Fruit fly (Drosophila melanogaster) whole organism: ENCODE data around the gene Nelf-A.
A peak's percentile ranks its signal among the peaks of the same experiment; 100 is the strongest.

Experiments
- CG8478 ChIP-seq: fragments of >200 bp; optimal IDR thresholded peaks from 2 replicates; lab custom pipeline; 2018; ENCODE audit warnings: inconsistent platforms
- Dll ChIP-seq: fragments of >200 bp; optimal IDR thresholded peaks from 2 replicates; lab custom pipeline; 2017
- EcR ChIP-seq, 2 experiments: fragments of >200 bp; optimal IDR thresholded peaks; 2 replicates each; lab custom pipeline; 2017; ENCODE audit warnings: missing biosample characterization in 2 of 2, missing genetic modification characterization in 2 of 2, missing genetic modification reagents in 2 of 2
- pan ChIP-seq: fragments of >200 bp; optimal IDR thresholded peaks from 2 replicates; lab custom pipeline; 2017
- psq ChIP-seq: fragments of >200 bp; optimal IDR thresholded peaks from 2 replicates; lab custom pipeline; 2017
- usp ChIP-seq: fragments of >200 bp; optimal IDR thresholded peaks from 2 replicates; lab custom pipeline; 2017; ENCODE audit warnings: missing biosample characterization, missing genetic modification characterization, mixed read lengths

Gene Nelf-A

DNA sequence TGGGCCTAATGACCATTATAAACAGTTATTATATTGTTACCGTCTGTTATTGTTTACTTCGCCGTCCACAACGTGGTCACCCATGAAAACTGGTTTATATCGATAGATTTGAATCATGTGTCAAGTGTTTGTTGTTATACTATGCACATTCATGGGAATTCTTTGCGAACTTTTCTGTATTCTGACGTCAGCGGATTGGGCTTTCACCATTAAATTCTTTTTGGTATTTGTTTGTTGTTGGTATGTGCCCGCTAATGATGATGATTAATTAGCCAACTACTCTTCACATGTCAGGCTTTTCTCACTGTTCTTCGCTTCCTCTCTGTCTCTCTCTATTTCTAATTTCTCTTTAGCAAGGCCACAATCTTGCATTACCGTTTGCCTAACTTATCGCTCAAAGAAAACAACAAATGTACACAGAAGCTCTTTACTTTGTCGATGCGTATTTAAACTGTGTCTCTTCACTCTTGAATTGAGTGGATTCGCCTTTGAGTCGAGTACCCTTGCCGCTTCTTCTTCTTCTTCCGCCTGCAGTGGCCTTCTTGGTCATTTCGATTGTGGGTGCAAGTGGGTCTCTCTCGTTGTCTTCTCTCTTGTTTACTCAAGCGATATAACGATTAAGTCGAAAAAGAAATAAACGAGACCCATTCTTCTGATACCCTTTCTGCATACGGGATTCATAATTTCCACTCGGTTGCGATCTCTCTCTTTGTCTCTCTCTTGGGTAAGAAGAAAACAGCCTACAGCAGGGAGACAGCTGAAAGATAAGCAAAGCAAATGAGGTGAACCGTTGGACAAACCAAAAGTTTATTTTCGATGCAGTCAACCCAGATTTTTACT is 19.6 kb upstream of the Nelf-A start:
- TF ChIP-seq EcR (GFP tag; optimal IDR thresholded peaks at IDR 0.05; lab: Kevin White, UChicago) (no peak), pan (lab: Kevin White, UChicago) (no peak), usp (GFP tag; lab: Kevin White, UChicago) (no peak), psq (no peak), CG8478 (lab: Kevin White, UChicago) (no peak), Dll (no peak)

DNA sequence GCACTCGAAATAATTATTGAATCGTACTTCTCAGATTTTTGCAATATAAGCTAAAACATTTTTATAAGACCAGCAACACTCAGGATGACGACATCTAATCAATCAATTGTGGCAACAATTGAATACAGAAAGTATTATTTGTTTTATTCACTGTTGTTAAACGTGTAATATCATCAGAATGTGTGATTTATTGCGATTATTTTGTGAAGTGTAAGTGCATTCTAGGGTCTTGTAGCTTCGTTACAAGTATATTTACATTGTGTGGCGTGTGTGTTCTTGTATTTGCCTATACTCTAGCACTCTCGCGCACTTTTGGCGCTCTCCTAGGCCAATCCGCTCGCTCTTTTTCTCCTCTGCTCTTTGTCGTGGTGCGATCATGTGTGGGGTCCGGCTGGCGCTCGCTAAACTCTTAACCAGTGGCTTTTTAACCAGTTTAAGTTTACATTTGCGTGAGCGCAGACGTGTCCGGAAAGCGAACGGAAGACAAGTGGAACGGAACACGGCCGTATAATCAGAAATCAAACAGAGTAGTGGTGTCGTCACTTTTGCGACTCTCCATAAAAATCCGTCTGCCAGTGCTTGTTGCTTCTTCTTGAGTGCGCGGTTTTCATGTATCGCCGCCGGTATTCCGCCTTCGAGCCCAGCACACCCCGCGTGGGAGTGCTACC is 18.9 kb upstream of the Nelf-A start:
- TF ChIP-seq Dll (no peak), pan (lab: Kevin White, UChicago) (no peak), usp (GFP tag; lab: Kevin White, UChicago) (no peak), EcR (GFP tag; optimal IDR thresholded peaks at IDR 0.05; lab: Kevin White, UChicago) (no peak), psq (no peak)

DNA sequence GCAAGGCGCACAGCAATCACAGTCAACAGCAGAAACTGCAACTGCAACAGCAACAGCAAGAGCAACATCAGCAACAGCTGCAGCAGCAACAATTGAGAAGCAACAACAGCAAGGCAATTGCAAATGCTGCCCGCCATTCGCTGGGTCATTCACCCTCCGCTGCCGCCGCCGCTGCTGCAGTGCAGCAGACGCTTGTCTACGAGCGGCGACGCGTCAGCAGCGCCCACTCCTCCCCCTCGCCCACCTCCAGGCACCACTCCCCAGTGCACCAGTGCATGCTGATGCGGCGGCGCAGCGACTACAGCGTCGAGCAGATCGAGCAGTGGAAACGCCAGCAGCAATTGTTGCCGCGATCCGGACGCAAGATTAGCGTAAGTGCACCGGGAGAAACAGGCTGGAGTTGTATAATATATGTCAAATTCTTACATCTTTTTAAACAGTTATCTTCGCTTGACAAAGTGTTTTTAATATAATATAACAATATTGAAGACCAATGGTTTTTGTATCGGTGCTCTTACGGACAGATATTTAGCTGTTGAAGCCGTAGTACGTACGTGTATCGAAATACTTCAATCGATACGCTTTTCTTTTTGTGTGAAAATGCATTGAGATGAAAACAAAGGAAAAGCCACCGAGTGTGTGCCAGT is 17.7 kb upstream of the Nelf-A start:
- TF ChIP-seq Dll (no peak), EcR (GFP tag; optimal IDR thresholded peaks at IDR 0.05; lab: Kevin White, UChicago) (peak in 1 of 2 experiments; percentile 96)

DNA sequence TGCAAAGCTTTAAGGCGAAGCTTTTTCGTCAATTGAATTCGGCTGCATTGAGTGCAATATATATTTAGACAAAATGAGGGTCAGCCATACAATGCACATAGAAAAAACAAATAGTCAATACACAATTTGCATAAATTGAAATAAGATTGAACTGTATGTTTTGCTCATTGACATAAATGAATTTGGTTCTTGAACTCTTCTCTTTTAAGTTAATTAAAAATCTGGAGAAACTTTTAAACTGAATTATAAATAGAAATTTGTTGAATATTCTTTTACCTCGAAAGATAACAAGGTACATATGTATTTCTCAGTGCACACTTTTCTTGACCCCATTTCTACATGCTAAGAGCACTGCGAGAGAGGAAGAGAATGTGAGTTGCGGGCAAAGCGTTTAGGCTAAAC is 17.2 kb upstream of the Nelf-A start:
- TF ChIP-seq CG8478 (lab: Kevin White, UChicago) (no peak), pan (lab: Kevin White, UChicago) (no peak), psq (no peak), EcR (GFP tag; optimal IDR thresholded peaks at IDR 0.05; lab: Kevin White, UChicago) (no peak), Dll (no peak), usp (GFP tag; lab: Kevin White, UChicago) (no peak)

DNA sequence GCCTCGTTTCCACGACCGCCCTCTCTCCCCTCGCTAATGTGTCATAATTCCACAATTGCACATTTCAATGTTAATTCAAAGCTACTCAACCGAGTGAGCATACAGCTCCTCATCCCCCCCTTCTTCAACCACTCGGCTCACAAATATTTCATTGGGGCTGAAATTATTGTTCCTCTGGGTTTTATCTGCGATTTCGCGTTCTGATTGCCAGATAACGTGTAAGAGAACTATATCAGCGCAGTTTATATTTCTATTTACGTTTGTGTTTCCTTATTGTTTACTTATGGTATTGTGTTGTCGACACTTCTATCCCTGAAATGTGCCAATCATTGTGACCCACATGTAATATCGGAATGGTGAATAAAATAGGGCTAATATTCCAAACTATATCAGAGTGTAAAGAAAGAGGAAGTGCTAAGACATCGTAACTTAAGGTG is 16.7 kb upstream of the Nelf-A start:
- no peak for TF ChIP-seq Dll
- TF ChIP-seq EcR (GFP tag; optimal IDR thresholded peaks at IDR 0.05; lab: Kevin White, UChicago) = no peak
- TF ChIP-seq usp (GFP tag; lab: Kevin White, UChicago) = no peak
- no peak for TF ChIP-seq pan (lab: Kevin White, UChicago)
- no peak for TF ChIP-seq CG8478 (lab: Kevin White, UChicago)
- TF ChIP-seq psq = no peak

DNA sequence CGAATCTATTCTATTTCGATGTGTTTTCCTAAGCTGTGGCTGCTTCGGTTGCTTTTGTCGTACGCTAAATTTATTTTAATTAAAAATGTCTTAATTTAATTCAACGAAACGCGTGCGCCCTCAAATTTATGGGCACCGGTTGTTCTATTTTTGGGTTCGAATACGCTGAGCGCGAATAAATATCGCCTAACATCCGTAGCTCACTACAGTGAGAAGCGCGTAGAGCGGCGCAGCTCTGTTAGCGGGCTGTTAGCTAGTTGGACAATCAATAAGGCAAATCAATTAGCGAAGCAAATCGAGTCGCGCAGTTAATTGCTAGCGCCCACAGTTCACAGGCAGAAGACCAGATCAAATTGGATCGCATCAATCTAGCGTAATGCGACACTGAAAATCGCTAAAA is 13.4 kb upstream of the Nelf-A start:
- TF ChIP-seq usp (GFP tag; lab: Kevin White, UChicago) (no peak), pan (lab: Kevin White, UChicago) (no peak), EcR (GFP tag; optimal IDR thresholded peaks at IDR 0.05; lab: Kevin White, UChicago) (no peak), Dll (no peak), psq (no peak), CG8478 (lab: Kevin White, UChicago) (no peak)

DNA sequence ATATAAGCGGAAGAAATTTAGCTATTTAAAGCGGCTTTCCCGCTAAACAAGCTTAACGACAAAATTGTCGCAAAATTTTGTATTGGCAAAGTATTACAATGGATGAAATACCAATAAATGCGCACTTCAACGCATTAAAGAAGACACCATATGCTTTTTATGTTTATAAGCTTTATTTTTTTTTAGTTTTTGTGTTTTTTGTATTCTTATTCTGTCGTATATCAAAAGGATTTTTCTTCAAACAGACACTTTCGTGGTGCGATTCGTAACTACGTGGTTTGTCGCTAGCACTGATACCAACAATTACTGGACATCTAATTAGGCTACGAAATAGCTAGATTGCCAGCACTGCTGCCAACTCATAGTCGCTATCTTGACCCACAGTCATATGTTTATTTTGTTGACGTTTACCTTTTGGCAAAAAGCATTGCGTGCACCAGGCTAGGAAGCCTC is 8.8 kb upstream of the Nelf-A start, which contains the start of gene Ddrgk1:
TSS of gene Ddrgk1 (plus strand) at position 387 of the 453 bp plus-strand sequence.
- no peak for TF ChIP-seq Dll
- no peak for TF ChIP-seq usp (GFP tag; lab: Kevin White, UChicago)
- TF ChIP-seq CG8478 (lab: Kevin White, UChicago) = no peak
- no peak for TF ChIP-seq psq
- TF ChIP-seq pan (lab: Kevin White, UChicago) = no peak
- TF ChIP-seq EcR (GFP tag; optimal IDR thresholded peaks at IDR 0.05; lab: Kevin White, UChicago) = no peak

DNA sequence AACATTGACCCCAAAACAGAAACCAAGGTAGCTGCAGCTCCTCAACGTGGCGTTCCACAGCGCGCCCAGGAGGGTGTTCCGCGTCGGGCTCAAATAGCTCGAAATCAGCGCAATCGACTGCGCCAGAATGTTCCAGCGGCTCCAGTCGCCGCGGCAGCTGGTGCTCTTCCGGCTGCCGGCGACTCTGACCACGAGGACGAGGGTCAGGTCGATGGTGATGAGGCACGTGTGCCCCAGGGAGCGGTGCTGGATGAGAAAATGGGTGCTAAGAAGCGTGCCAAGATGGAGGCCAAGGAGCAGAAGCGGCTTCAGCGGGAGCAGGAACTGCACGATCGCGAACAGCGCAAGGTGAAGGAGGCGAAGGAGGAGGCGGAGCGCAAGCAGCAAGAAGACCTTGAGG is 8.2 kb upstream of the Nelf-A start:
- TF ChIP-seq CG8478 (lab: Kevin White, UChicago) = no peak
- TF ChIP-seq usp (GFP tag; lab: Kevin White, UChicago) = no peak
- TF ChIP-seq psq = no peak
- TF ChIP-seq pan (lab: Kevin White, UChicago) = no peak
- no peak for TF ChIP-seq Dll
- no peak for TF ChIP-seq EcR (GFP tag; optimal IDR thresholded peaks at IDR 0.05; lab: Kevin White, UChicago)

DNA sequence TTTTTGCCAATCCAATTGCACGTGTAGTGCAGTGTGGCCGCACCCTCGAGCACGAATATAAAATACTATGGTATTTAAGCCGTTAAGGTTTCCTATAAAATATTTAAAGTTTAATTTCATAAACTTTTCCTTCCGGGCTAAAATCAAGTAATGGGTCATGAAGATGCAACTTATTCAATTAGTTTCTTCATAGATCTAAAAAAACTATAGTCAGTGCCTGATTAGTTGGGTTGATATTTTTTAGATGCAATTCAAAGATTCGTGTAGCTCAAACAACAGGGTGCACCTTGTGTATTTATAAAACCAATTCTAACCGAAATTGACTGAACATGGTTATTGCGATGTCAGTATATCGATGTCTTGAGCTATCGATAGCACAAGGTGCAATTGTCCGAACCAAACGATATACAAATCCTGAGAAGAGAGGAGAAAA is 4.8 kb upstream of the Nelf-A start, which contains the start of the genes Smyd5 and Oga:
TSS of gene Smyd5 (minus strand) at position 59 of the 433 bp plus-strand sequence.
TSS of gene Oga (plus strand) at position 345 of the 433 bp plus-strand sequence.
- no peak for TF ChIP-seq pan (lab: Kevin White, UChicago)

DNA sequence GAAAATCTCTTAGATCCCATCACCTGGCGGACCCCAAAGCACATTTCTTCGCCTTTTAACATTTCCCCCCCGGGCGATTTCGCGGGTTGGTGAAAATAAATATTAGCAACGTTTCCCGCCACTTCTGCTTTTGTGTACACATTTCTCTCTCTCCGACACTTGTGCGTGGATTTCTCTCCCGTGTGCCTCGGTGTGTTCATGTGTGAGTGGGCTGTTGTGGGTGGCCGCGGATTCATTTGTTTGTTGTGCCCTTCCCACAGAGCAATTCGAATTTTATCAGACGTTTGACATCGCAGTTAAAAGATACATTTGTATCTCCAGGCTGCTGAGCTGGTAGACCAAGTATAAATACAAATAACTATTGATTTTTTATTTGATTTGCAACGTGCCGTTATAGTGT is 726 bp downstream of the Nelf-A start:
- no peak for TF ChIP-seq usp (GFP tag; lab: Kevin White, UChicago)
- no peak for TF ChIP-seq EcR (GFP tag; optimal IDR thresholded peaks at IDR 0.05; lab: Kevin White, UChicago)
- TF ChIP-seq psq = no peak
- TF ChIP-seq pan (lab: Kevin White, UChicago) = no peak
- TF ChIP-seq Dll = no peak
- TF ChIP-seq CG8478 (lab: Kevin White, UChicago) = no peak

DNA sequence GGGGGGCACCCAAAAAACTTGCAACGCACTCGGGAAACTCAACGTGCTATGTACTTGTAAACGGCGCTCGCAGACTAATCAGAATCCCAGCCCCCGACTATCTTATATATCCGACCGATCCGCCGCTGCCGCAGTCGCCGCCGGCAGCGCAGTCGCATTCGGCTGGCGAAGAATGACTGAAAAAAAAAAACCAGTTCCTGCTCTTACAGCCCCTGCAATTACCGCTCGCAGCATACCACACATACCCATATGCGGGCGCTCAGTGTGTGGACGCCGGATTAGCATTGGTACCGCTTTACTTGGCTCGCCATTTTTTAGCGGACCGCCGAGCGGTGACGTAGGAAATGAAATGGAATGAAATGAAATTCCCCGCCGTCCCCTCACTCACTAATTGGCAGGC is 13.6 kb downstream of the Nelf-A start, which contains the start of gene e:
TSS of gene e (minus strand) at position 79 of the 400 bp plus-strand sequence.
- TF ChIP-seq psq (no peak), Dll (no peak), pan (lab: Kevin White, UChicago) (no peak), CG8478 (lab: Kevin White, UChicago) (no peak), EcR (GFP tag; optimal IDR thresholded peaks at IDR 0.05; lab: Kevin White, UChicago) (no peak), usp (GFP tag; lab: Kevin White, UChicago) (no peak)
